Worm (Caenorhabditis elegans) whole organism, midembryonic: Measurements from ENCODE around the gene cec-3.

ENCODE experiments used
- T22C8.4 ChIP-seq: fragments of 200-800 bp; sonication (Bioruptor generic); IDR thresholded peaks from 2 replicates; pipeline ENCODE4 v1.3.6; 2022; ENCODE audit warnings: missing genetic modification characterization, missing compliant biosample characterization
- flt-1 ChIP-seq: fragments of 200-800 bp; sonication (Bioruptor generic); IDR thresholded peaks from 2 replicates; pipeline ENCODE4 v1.3.6; 2022; ENCODE audit warnings: missing genetic modification characterization, missing compliant biosample characterization
- ref-1 ChIP-seq: fragments of 200-800 bp; sonication (Bioruptor generic); conservative IDR thresholded peaks from 2 replicates; pipeline ENCODE4 v1.3.6; 2022; ENCODE audit warnings: missing genetic modification reagents, missing genetic modification characterization, missing compliant biosample characterization
- ztf-29 ChIP-seq: fragments of 200-800 bp; sonication (Bioruptor generic); IDR thresholded peaks from 2 replicates; pipeline ENCODE4 v1.3.6; 2022; ENCODE audit warnings: missing genetic modification reagents, missing genetic modification characterization, missing compliant biosample characterization

- TF ChIP-seq ref-1 (GFP tag; lab: Robert Waterston, UW) (no peak), T22C8.4 (GFP tag; lab: Robert Waterston, UW) (no peak), ztf-29 (GFP tag; lab: Robert Waterston, UW) (no peak), flt-1 (no peak)
Measured at ce11 chrII:7873843-7874372, 16.5 kb upstream of the cec-3 start, which contains the start of gene T01H3.3.
